Fruit fly (Drosophila melanogaster): ENCODE measurements around the gene Sgs3.

The Sgs3 gene

dm6 chr3L:11552996-11553671 is 41.1 kb downstream of the Sgs3 start (continued):
- TF ChIP-seq CG1603 (tag; optimal IDR thresholded peaks at IDR 0.05) = no peak
- TF ChIP-seq Vsx1 (GFP tag; optimal IDR thresholded peaks at IDR 0.05) = peak; percentile 34
- TF ChIP-seq Aef1 (GFP tag; IDR thresholded peaks at IDR 0.05) = peak; percentile 70
- TF ChIP-seq Dip3 (GFP tag; optimal IDR thresholded peaks at IDR 0.05) = no peak
- TF ChIP-seq CG18619 (GFP tag; optimal IDR thresholded peaks at IDR 0.05) = no peak
- TF ChIP-seq CG10321 (GFP tag; IDR thresholded peaks at IDR 0.05) = no peak
- peak; percentile 60; the same call in 2 of the 3 replicates for TF ChIP-seq sr (GFP tag; IDR thresholded peaks at IDR 0.05)
- no peak; the same call in 1 of the 2 replicates for TF ChIP-seq MBD-R2 (GFP tag; IDR thresholded peaks at IDR 0.05)
- TF ChIP-seq CHES-1-like (GFP tag; optimal IDR thresholded peaks at IDR 0.05) = peak; percentile 8
- TF ChIP-seq Eip74EF (GFP tag; optimal IDR thresholded peaks at IDR 0.05) = peak in 1 of 2 experiments; percentile 67
- TF ChIP-seq Drgx (GFP tag; IDR thresholded peaks at IDR 0.05) = peak; percentile 71
- no peak for TF ChIP-seq lilli (GFP tag; optimal IDR thresholded peaks at IDR 0.05)
- TF ChIP-seq CG17361 (GFP tag; IDR thresholded peaks at IDR 0.05) = peak; percentile 29; the same call in 1 of the 3 replicates
- no peak for TF ChIP-seq CG4730 (GFP tag; IDR thresholded peaks at IDR 0.05)
- TF ChIP-seq schlank (tag; optimal IDR thresholded peaks at IDR 0.05) = no peak
- TF ChIP-seq CG6683 (GFP tag; optimal IDR thresholded peaks at IDR 0.05) = peak; percentile 39
- TF ChIP-seq CG5245 (GFP tag; optimal IDR thresholded peaks at IDR 0.05) = no peak
- no peak; the same call in 2 of the 3 replicates for TF ChIP-seq B-H1 (GFP tag; IDR thresholded peaks at IDR 0.05)
- TF ChIP-seq lab (GFP tag; optimal IDR thresholded peaks at IDR 0.05) = peak; percentile 40
- no peak for TF ChIP-seq CG30431 (GFP tag; optimal IDR thresholded peaks at IDR 0.05)
- no peak for TF ChIP-seq NC2α (GFP tag; optimal IDR thresholded peaks at IDR 0.05)
- peak; percentile 57 for TF ChIP-seq CrebB (tag; optimal IDR thresholded peaks at IDR 0.05)
- peak; percentile 58 for TF ChIP-seq Nf-YC (tag; optimal IDR thresholded peaks at IDR 0.05)
- peak; percentile 69 for TF ChIP-seq CG12071 (GFP tag; optimal IDR thresholded peaks at IDR 0.05)
- no peak for TF ChIP-seq br (optimal IDR thresholded peaks at IDR 0.05)
- peak; percentile 56; the same call in 2 of the 3 replicates for TF ChIP-seq CG11456 (GFP tag; IDR thresholded peaks at IDR 0.05)
- TF ChIP-seq Dbx (GFP tag; IDR thresholded peaks at IDR 0.05) = 0 out of 3 replicates have a peak, but pooled peaks have one; percentile 38
- no peak for TF ChIP-seq CG17802 (tag; optimal IDR thresholded peaks at IDR 0.05)
- TF ChIP-seq sim (GFP tag; IDR thresholded peaks at IDR 0.05) = no peak
- TF ChIP-seq Sin3A (optimal IDR thresholded peaks at IDR 0.05) = no peak
- peak; percentile 34 for TF ChIP-seq CG2712 (tag; optimal IDR thresholded peaks at IDR 0.05)
- TF ChIP-seq row (GFP tag; IDR thresholded peaks at IDR 0.05) = no peak; the same call in 2 of the 3 replicates
- no peak for TF ChIP-seq CG17612 (GFP tag; IDR thresholded peaks at IDR 0.05)
- TF ChIP-seq sug (tag; optimal IDR thresholded peaks at IDR 0.05) = peak; percentile 50
- TF ChIP-seq CG4707 (GFP tag; optimal IDR thresholded peaks at IDR 0.05) = no peak
- no peak for TF ChIP-seq CG3847 (GFP tag; IDR thresholded peaks at IDR 0.05)
- no peak for TF ChIP-seq CG9609 (GFP tag; optimal IDR thresholded peaks at IDR 0.05)
- TF ChIP-seq ash1 (GFP tag; optimal IDR thresholded peaks at IDR 0.05) = peak; percentile 17
- no peak for TF ChIP-seq CG6654 (GFP tag; optimal IDR thresholded peaks at IDR 0.05)
- TF ChIP-seq CG4404 (GFP tag; IDR thresholded peaks at IDR 0.05) = no peak
- TF ChIP-seq exex (tag; optimal IDR thresholded peaks at IDR 0.05) = no peak
- TF ChIP-seq hkb (optimal IDR thresholded peaks at IDR 0.05) = no peak
- TF ChIP-seq hkb (GFP tag; IDR thresholded peaks at IDR 0.05) = no peak; the same call in 1 of the 2 replicates
- TF ChIP-seq dysf (GFP tag; IDR thresholded peaks at IDR 0.05) = no peak
- TF ChIP-seq inv (GFP tag; IDR thresholded peaks at IDR 0.05; ENCODE audit: partially characterized antibody) = peak; percentile 23; the same call in 1 of the 2 replicates
- peak; percentile 47 for TF ChIP-seq CG12219 (GFP tag; optimal IDR thresholded peaks at IDR 0.05)
- TF ChIP-seq CG16779 (GFP tag; IDR thresholded peaks at IDR 0.05) = no peak
- TF ChIP-seq mirr (GFP tag; optimal IDR thresholded peaks at IDR 0.05) = peak; percentile 59
- peak; percentile 57 for TF ChIP-seq sd (tag; optimal IDR thresholded peaks at IDR 0.05)
- TF ChIP-seq CG13894 (tag; optimal IDR thresholded peaks at IDR 0.05) = peak; percentile 69
- TF ChIP-seq kah (GFP tag; optimal IDR thresholded peaks at IDR 0.05) = peak; percentile 100

All from whole organism, embryonic.